Worm (Caenorhabditis elegans) whole organism, L4 larva: ENCODE measurements around the gene C03B1.7.
A peak's percentile ranks its signal among the peaks of the same experiment; 100 is the strongest.

Source experiments
- F26F4.8 ChIP-seq: fragments of 200-800 bp; sonication (Bioruptor generic); conservative IDR thresholded peaks from 2 replicates; pipeline ENCODE4 v1.3.6; 2022; ENCODE audit warnings: missing genetic modification characterization, missing compliant biosample characterization
- F37D6.2 ChIP-seq: sonication (generic microtip); optimal IDR thresholded peaks from 2 replicates; lab custom pipeline; 2016; ENCODE audit warnings: mild to moderate bottlenecking, missing genetic modification characterization, missing compliant biosample characterization
- F49E8.2 ChIP-seq: sonication (generic microtip); optimal IDR thresholded peaks from 2 replicates; lab custom pipeline; 2016; ENCODE audit warnings: missing compliant biosample characterization, mild to moderate bottlenecking, missing genetic modification characterization, borderline replicate concordance
- R02D3.7 ChIP-seq: fragments of 150-350 bp; sonication (generic microtip); optimal IDR thresholded peaks from 3 replicates; lab custom pipeline; 2014; ENCODE audit warnings: missing biosample characterization, missing genetic modification characterization
- T26A8.4 ChIP-seq: fragments of 200-800 bp; sonication (Bioruptor generic); IDR thresholded peaks from 2 replicates; pipeline ENCODE4 v1.3.6; 2022; ENCODE audit warnings: missing genetic modification characterization, missing compliant biosample characterization
- Y75B8A.6 ChIP-seq: fragments of 200-800 bp; sonication (Bioruptor generic); IDR thresholded peaks from 2 replicates; pipeline ENCODE4 v1.3.6; 2022; ENCODE audit warnings: missing genetic modification reagents, missing genetic modification characterization, missing compliant biosample characterization
- ZK337.2 ChIP-seq: fragments of 200-800 bp; sonication (Bioruptor generic); IDR thresholded peaks from 2 replicates; pipeline ENCODE4 v1.3.6; 2022; ENCODE audit warnings: missing genetic modification reagents, missing genetic modification characterization, missing compliant biosample characterization
- aha-1 ChIP-seq: fragments of 150-350 bp; peaks from one replicate; lab custom pipeline; 2014; ENCODE audit warnings: missing biosample characterization, missing genetic modification characterization
- arid-1 ChIP-seq: fragments of 200-800 bp; sonication (Bioruptor generic); conservative IDR thresholded peaks from 2 replicates; pipeline ENCODE4 v1.3.6; 2022; ENCODE audit warnings: missing genetic modification reagents, missing genetic modification characterization, missing compliant biosample characterization
- attf-4 ChIP-seq: sonication (generic microtip); optimal IDR thresholded peaks from 3 replicates; lab custom pipeline; 2017; ENCODE audit warnings: missing biosample characterization, missing genetic modification characterization
- ceh-44 ChIP-seq: fragments of 200-800 bp; sonication (Bioruptor generic); IDR thresholded peaks from 2 replicates; pipeline ENCODE4 v1.3.6; 2022; ENCODE audit warnings: missing genetic modification reagents, missing genetic modification characterization, missing compliant biosample characterization
- ceh-82 ChIP-seq: sonication (generic microtip); optimal IDR thresholded peaks from 2 replicates; lab custom pipeline; 2017; ENCODE audit warnings: missing biosample characterization, missing genetic modification characterization
- ces-1 ChIP-seq: fragments of 150-350 bp; sonication (generic microtip); optimal IDR thresholded peaks from 4 replicates; lab custom pipeline; 2014; ENCODE audit warnings: missing biosample characterization, missing genetic modification reagents, missing genetic modification characterization
- cey-2 ChIP-seq: sonication (generic microtip); optimal IDR thresholded peaks from 3 replicates; lab custom pipeline; 2017; ENCODE audit warnings: missing genetic modification characterization, mild to moderate bottlenecking, missing compliant biosample characterization, antibody characterized with exemption, borderline replicate concordance; ENCODE audit not compliant: insufficient read depth
- daf-16 ChIP-seq, 3 experiments: sonication (generic microtip); optimal IDR thresholded peaks; 2 replicates each; lab custom pipeline; 2016 to 2017; ENCODE audit warnings: missing genetic modification characterization in 3 of 3, missing genetic modification reagents in 3 of 3, mild to moderate bottlenecking in 2 of 3, missing compliant biosample characterization in 2 of 3, missing biosample characterization in 1 of 3, moderate library complexity in 1 of 3
- dpl-1 ChIP-seq: fragments of 150-350 bp; optimal IDR thresholded peaks from 2 replicates; lab custom pipeline; 2014; ENCODE audit warnings: missing biosample characterization, missing genetic modification reagents, missing genetic modification characterization
- duxl-1 ChIP-seq: sonication (generic microtip); optimal IDR thresholded peaks from 2 replicates; lab custom pipeline; 2016; ENCODE audit warnings: mild to moderate bottlenecking, missing genetic modification characterization, moderate library complexity, missing compliant biosample characterization; ENCODE audit not compliant: poor library complexity
- egl-43 ChIP-seq: fragments of 200-800 bp; sonication (Bioruptor generic); IDR thresholded peaks from 2 replicates; pipeline ENCODE4 v1.3.6; 2022; ENCODE audit warnings: missing genetic modification reagents, missing genetic modification characterization, missing compliant biosample characterization
- gei-8 ChIP-seq: fragments of 200-800 bp; sonication (Bioruptor generic); optimal IDR thresholded peaks from 2 replicates; lab custom pipeline; 2018; ENCODE audit warnings: mild to moderate bottlenecking, missing genetic modification characterization, missing compliant biosample characterization
- hif-1 ChIP-seq, 2 experiments: sonication (generic microtip); optimal IDR thresholded peaks; 2 replicates each; lab custom pipeline; 2016 to 2017; ENCODE audit warnings: missing compliant biosample characterization in 2 of 2, missing genetic modification characterization in 2 of 2, missing genetic modification reagents in 2 of 2, missing genotype in 2 of 2, mild to moderate bottlenecking in 1 of 2
- hlh-11 ChIP-seq: fragments of 200-800 bp; sonication (Bioruptor generic); optimal IDR thresholded peaks from 2 replicates; lab custom pipeline; 2018; ENCODE audit warnings: mild to moderate bottlenecking, missing genetic modification characterization, missing compliant biosample characterization
- hmg-1.1 ChIP-seq: fragments of 200-800 bp; sonication (Bioruptor generic); IDR thresholded peaks from 2 replicates; pipeline ENCODE4 v1.3.6; 2022; ENCODE audit warnings: missing genetic modification reagents, missing genetic modification characterization, missing compliant biosample characterization
- jun-1 ChIP-seq: fragments of 150-350 bp; optimal IDR thresholded peaks from 2 replicates; lab custom pipeline; 2014; ENCODE audit warnings: missing biosample characterization, missing genetic modification reagents, missing genetic modification characterization
- lin-1 ChIP-seq: fragments of 200-800 bp; sonication (Bioruptor generic); IDR thresholded peaks from 2 replicates; pipeline ENCODE4 v1.3.6; 2022; ENCODE audit warnings: missing genetic modification reagents, missing genetic modification characterization, missing compliant biosample characterization
- lin-38 ChIP-seq: fragments of 200-800 bp; sonication (Bioruptor generic); IDR thresholded peaks from 2 replicates; pipeline ENCODE4 v1.3.6; 2022; ENCODE audit warnings: missing genetic modification reagents, missing genetic modification characterization, missing compliant biosample characterization
- lsy-2 ChIP-seq, 2 experiments: fragments of 150-350 bp in 1 of 2; sonication (generic microtip) in 1 of 2; optimal IDR thresholded peaks; 2 replicates each; lab custom pipeline; 2014 to 2017; ENCODE audit warnings: missing biosample characterization in 2 of 2, missing genetic modification characterization in 2 of 2
- mep-1 ChIP-seq: fragments of 150-350 bp; sonication (generic microtip); optimal IDR thresholded peaks from 3 replicates; lab custom pipeline; 2014; ENCODE audit warnings: missing biosample characterization, missing genetic modification characterization
- nhr-25 ChIP-seq: sonication (generic microtip); optimal IDR thresholded peaks from 2 replicates; lab custom pipeline; 2017; ENCODE audit warnings: missing genetic modification characterization, mild to moderate bottlenecking, missing compliant biosample characterization, antibody characterized with exemption, moderate library complexity, borderline replicate concordance; ENCODE audit not compliant: insufficient read depth
- nhr-41 ChIP-seq: fragments of 200-800 bp; sonication (Bioruptor generic); IDR thresholded peaks from 2 replicates; pipeline ENCODE4 v1.3.6; 2022; ENCODE audit warnings: missing genetic modification reagents, missing genetic modification characterization, missing compliant biosample characterization
- nhr-42 ChIP-seq: fragments of 200-800 bp; sonication (Bioruptor generic); IDR thresholded peaks from 2 replicates; pipeline ENCODE4 v1.3.6; 2022; ENCODE audit warnings: missing genetic modification characterization, missing compliant biosample characterization
- nhr-6 ChIP-seq: fragments of 150-350 bp; optimal IDR thresholded peaks from 2 replicates; lab custom pipeline; 2014; ENCODE audit warnings: missing biosample characterization, missing genetic modification characterization
- pha-4 ChIP-seq, 2 experiments: fragments of 150-350 bp in 1 of 2; fragments of 200-800 bp in 1 of 2; sonication (Bioruptor generic) in 1 of 2; IDR thresholded peaks in 1 of 2; optimal IDR thresholded peaks in 1 of 2; 2 replicates each; pipeline versions ENCODE4 v1.3.6 to Lab custom; 2014 to 2022; ENCODE audit warnings: missing genetic modification characterization in 2 of 2, missing genetic modification reagents in 2 of 2, missing biosample characterization in 1 of 2, missing compliant biosample characterization in 1 of 2
- php-3 ChIP-seq: fragments of 200-800 bp; sonication (Bioruptor generic); IDR thresholded peaks from 2 replicates; pipeline ENCODE4 v1.3.6; 2022; ENCODE audit warnings: missing genetic modification reagents, missing genetic modification characterization, missing compliant biosample characterization
- pqm-1 ChIP-seq: sonication (generic microtip); optimal IDR thresholded peaks from 2 replicates; lab custom pipeline; 2017; ENCODE audit warnings: missing biosample characterization, missing genetic modification characterization
- sdz-12 ChIP-seq: fragments of 200-800 bp; sonication (Bioruptor generic); optimal IDR thresholded peaks from 2 replicates; lab custom pipeline; 2018; ENCODE audit warnings: mild to moderate bottlenecking, missing genetic modification characterization, missing compliant biosample characterization
- snpc-4 ChIP-seq: fragments of 150-350 bp; optimal IDR thresholded peaks from 2 replicates; lab custom pipeline; 2014; ENCODE audit warnings: missing biosample characterization, missing genetic modification characterization
- spr-3 ChIP-seq: fragments of 200-800 bp; sonication (Bioruptor generic); optimal IDR thresholded peaks from 2 replicates; lab custom pipeline; 2018; ENCODE audit warnings: mild to moderate bottlenecking, missing genetic modification characterization, missing compliant biosample characterization
- tag-97 ChIP-seq: fragments of 200-800 bp; sonication (Bioruptor generic); IDR thresholded peaks from 2 replicates; pipeline ENCODE4 v1.3.6; 2022; ENCODE audit warnings: missing genetic modification characterization, missing compliant biosample characterization
- tra-1 ChIP-seq: fragments of 200-800 bp; sonication (Bioruptor generic); IDR thresholded peaks from 2 replicates; pipeline ENCODE4 v1.3.6; 2022; ENCODE audit warnings: missing genetic modification reagents, missing genetic modification characterization, missing compliant biosample characterization
- zag-1 ChIP-seq: fragments of 150-350 bp; optimal IDR thresholded peaks from 2 replicates; lab custom pipeline; 2014; ENCODE audit warnings: missing biosample characterization, missing genetic modification characterization
- zfp-2 ChIP-seq: sonication (generic microtip); optimal IDR thresholded peaks from 2 replicates; lab custom pipeline; 2016; ENCODE audit warnings: mild to moderate bottlenecking, missing genetic modification characterization, missing compliant biosample characterization
- zip-11 ChIP-seq: fragments of 200-800 bp; sonication (Bioruptor generic); IDR thresholded peaks from 2 replicates; pipeline ENCODE4 v1.3.6; 2022; ENCODE audit warnings: missing genetic modification characterization, missing compliant biosample characterization
- zip-2 ChIP-seq: fragments of 150-350 bp; optimal IDR thresholded peaks from 2 replicates; lab custom pipeline; 2014; ENCODE audit warnings: missing biosample characterization, missing genetic modification characterization
- ztf-11 ChIP-seq: fragments of 150-350 bp; optimal IDR thresholded peaks from 2 replicates; lab custom pipeline; 2014; ENCODE audit warnings: missing biosample characterization, missing genetic modification characterization
- ztf-7 ChIP-seq: fragments of 150-350 bp; optimal IDR thresholded peaks from 2 replicates; lab custom pipeline; 2014; ENCODE audit warnings: missing biosample characterization, missing genetic modification characterization

C03B1.7 gene

ce11 chrX:6373348-6373747 lies 31.7 kb downstream of the C03B1.7 start, which contains the start of gene C03B1.17:
C03B1.17 (plus strand) TSS chrX:6373648.
- TF ChIP-seq spr-3 (GFP tag; lab: Kevin White, UChicago) = no peak
- no peak for TF ChIP-seq zip-2
- TF ChIP-seq lin-1 = no peak
- TF ChIP-seq attf-4 (tag; lab: Kevin White, UChicago) = no peak
- no peak for TF ChIP-seq tra-1 (GFP tag; lab: Robert Waterston, UW)
- TF ChIP-seq ces-1 (GFP tag; lab: Kevin White, UChicago) = no peak
- no peak for TF ChIP-seq lin-38
- no peak for TF ChIP-seq cey-2 (tag; lab: Kevin White, UChicago)
- TF ChIP-seq ztf-7 (tag; lab: Kevin White, UChicago) = no peak

- TF ChIP-seq mep-1 (tag; lab: Kevin White, UChicago) (no peak), aha-1 (peak; percentile 86), nhr-25 (tag; lab: Kevin White, UChicago) (no peak)
Observed at ce11 chrX:6374451-6374850, 32.8 kb downstream of the C03B1.7 start, which contains the start of gene C03B1.1. C03B1.1 (plus strand) TSS chrX:6374751.

- TF ChIP-seq snpc-4 (tag; lab: Kevin White, UChicago) (no peak), gei-8 (no peak), T26A8.4 (no peak), ceh-44 (no peak), F26F4.8 (GFP tag; lab: Robert Waterston, UW) (no peak), zag-1 (tag; lab: Kevin White, UChicago) (no peak), ceh-82 (tag; lab: Kevin White, UChicago) (no peak), lsy-2 (tag; optimal IDR thresholded peaks at IDR 0.05; lab: Kevin White, UChicago) (no peak), dpl-1 (GFP tag; lab: Kevin White, UChicago) (no peak), ZK337.2 (GFP tag; lab: Robert Waterston, UW) (no peak), duxl-1 (tag; lab: Kevin White, UChicago) (no peak), tag-97 (GFP tag; lab: Robert Waterston, UW) (no peak), ztf-7 (tag; lab: Kevin White, UChicago) (no peak), sdz-12 (GFP tag; lab: Kevin White, UChicago) (no peak), F49E8.2 (tag; lab: Kevin White, UChicago) (no peak), tra-1 (GFP tag; lab: Robert Waterston, UW) (no peak), zfp-2 (tag; lab: Kevin White, UChicago) (no peak), jun-1 (tag; lab: Kevin White, UChicago) (no peak), aha-1 (peak; percentile 84), egl-43 (GFP tag; lab: Robert Waterston, UW) (no peak), R02D3.7 (tag; lab: Kevin White, UChicago) (no peak), lin-38 (no peak), hmg-1.1 (GFP tag; lab: Robert Waterston, UW) (no peak), nhr-42 (GFP tag; lab: Robert Waterston, UW) (no peak), arid-1 (GFP tag; lab: Robert Waterston, UW) (no peak), hlh-11 (peak; percentile 18), Y75B8A.6 (GFP tag; lab: Robert Waterston, UW) (no peak), nhr-41 (GFP tag; lab: Robert Waterston, UW) (no peak), F37D6.2 (tag; lab: Kevin White, UChicago) (no peak), zip-11 (no peak), ztf-11 (tag; lab: Kevin White, UChicago) (no peak), pha-4 (GFP tag; IDR thresholded peaks at IDR 0.05; lab: Robert Waterston, UW) (no peak), pha-4 (tag; optimal IDR thresholded peaks at IDR 0.05; lab: Kevin White, UChicago) (no peak), pqm-1 (tag; lab: Kevin White, UChicago) (peak; percentile 33), mep-1 (tag; lab: Kevin White, UChicago) (no peak), hif-1 (tag; optimal IDR thresholded peaks at IDR 0.05; lab: Kevin White, UChicago) (no peak), ces-1 (GFP tag; lab: Kevin White, UChicago) (no peak), daf-16 (GFP tag; optimal IDR thresholded peaks at IDR 0.05; lab: Kevin White, UChicago) (no peak), daf-16 (tag; optimal IDR thresholded peaks at IDR 0.05; lab: Kevin White, UChicago) (peak; percentile 77), php-3 (GFP tag; lab: Robert Waterston, UW) (peak; percentile 47; the same call in 1 of the 2 replicates), nhr-6 (tag; lab: Kevin White, UChicago) (no peak)
Observed at ce11 chrX:6377634-6378288, 36.1 kb downstream of the C03B1.7 start, which contains the start of gene lmp-1. lmp-1 (minus strand) TSS chrX:6377684.
